Worm (Caenorhabditis elegans) whole organism, L1 larva: Measurements from ENCODE around the gene sprr-2.

ENCODE experiments used
- C34B4.2 ChIP-seq: sonication (generic microtip); optimal IDR thresholded peaks from 2 replicates; lab custom pipeline; 2017; ENCODE audit warnings: mild to moderate bottlenecking, missing genetic modification characterization, missing compliant biosample characterization
- F16B12.6 ChIP-seq: fragments of 150-350 bp; optimal IDR thresholded peaks from 2 replicates; lab custom pipeline; 2014; ENCODE audit warnings: missing biosample characterization, missing genetic modification characterization
- blmp-1 ChIP-seq: fragments of 150-350 bp; optimal IDR thresholded peaks from 2 replicates; lab custom pipeline; 2014; ENCODE audit warnings: missing biosample characterization, missing genetic modification characterization
- ceh-8 ChIP-seq: fragments of 200-800 bp; sonication (Bioruptor generic); optimal IDR thresholded peaks from 2 replicates; lab custom pipeline; 2018; ENCODE audit warnings: mild to moderate bottlenecking, missing genetic modification characterization, moderate library complexity, missing compliant biosample characterization
- ceh-82 ChIP-seq, 3 experiments: fragments of 150-350 bp in 1 of 3; sonication (generic microtip) in 2 of 3; optimal IDR thresholded peaks; 2 replicates each; lab custom pipeline; 2014 to 2017; ENCODE audit warnings: missing biosample characterization in 3 of 3, missing genetic modification characterization in 3 of 3
- ces-1 ChIP-seq: fragments of 150-350 bp; optimal IDR thresholded peaks from 2 replicates; lab custom pipeline; 2014; ENCODE audit warnings: missing biosample characterization, missing genetic modification reagents, missing genetic modification characterization
- dsc-1 ChIP-seq: sonication (generic microtip); optimal IDR thresholded peaks from 2 replicates; lab custom pipeline; 2016; ENCODE audit warnings: mild to moderate bottlenecking, missing genetic modification characterization, missing compliant biosample characterization
- egl-27 ChIP-seq, 2 experiments: fragments of 150-350 bp in 1 of 2; sonication (generic microtip); optimal IDR thresholded peaks; 3 replicates each; lab custom pipeline; 2017 to 2018; ENCODE audit warnings: missing biosample characterization in 2 of 2, missing genetic modification characterization in 2 of 2, missing genetic modification reagents in 2 of 2
- elt-2 ChIP-seq: sonication (generic microtip); optimal IDR thresholded peaks from 2 replicates; lab custom pipeline; 2016; ENCODE audit warnings: missing genetic modification characterization, mild to moderate bottlenecking, inconsistent platforms, missing compliant biosample characterization, missing genetic modification reagents
- ets-5 ChIP-seq: fragments of 200-800 bp; sonication (Bioruptor generic); IDR thresholded peaks from 2 replicates; pipeline ENCODE4 v1.3.6; 2022; ENCODE audit warnings: missing genetic modification characterization, missing compliant biosample characterization
- fkh-4 ChIP-seq: sonication (generic microtip); optimal IDR thresholded peaks from 2 replicates; lab custom pipeline; 2016; ENCODE audit warnings: missing compliant biosample characterization, missing genetic modification characterization, borderline replicate concordance
- fkh-8 ChIP-seq: sonication (generic microtip); optimal IDR thresholded peaks from 2 replicates; lab custom pipeline; 2016; ENCODE audit warnings: mild to moderate bottlenecking, missing genetic modification characterization, missing compliant biosample characterization
- fos-1 ChIP-seq: fragments of 150-350 bp; optimal IDR thresholded peaks from 2 replicates; lab custom pipeline; 2014; ENCODE audit warnings: missing biosample characterization, missing genetic modification characterization
- grh-1 ChIP-seq: fragments of 200-800 bp; sonication (Bioruptor generic); IDR thresholded peaks from 2 replicates; pipeline ENCODE4 v1.3.6; 2022; ENCODE audit warnings: missing genetic modification reagents, missing genetic modification characterization, missing compliant biosample characterization
- irx-1 ChIP-seq: sonication (generic microtip); optimal IDR thresholded peaks from 2 replicates; lab custom pipeline; 2016; ENCODE audit warnings: missing genetic modification characterization, missing compliant biosample characterization
- jun-1 ChIP-seq: fragments of 150-350 bp; optimal IDR thresholded peaks from 2 replicates; lab custom pipeline; 2014; ENCODE audit warnings: missing biosample characterization, missing genetic modification reagents, missing genetic modification characterization
- lin-14 ChIP-seq: fragments of 200-800 bp; sonication (Bioruptor generic); optimal IDR thresholded peaks from 2 replicates; lab custom pipeline; 2018; ENCODE audit warnings: mild to moderate bottlenecking, missing genetic modification characterization, moderate library complexity, missing compliant biosample characterization
- lin-15B ChIP-seq: fragments of 150-350 bp; sonication (generic microtip); optimal IDR thresholded peaks from 3 replicates; lab custom pipeline; 2014; ENCODE audit warnings: missing biosample characterization, missing genetic modification characterization
- lin-35 ChIP-seq, 2 experiments: fragments of 150-350 bp; optimal IDR thresholded peaks; 2 replicates each; lab custom pipeline; 2014; ENCODE audit warnings: missing biosample characterization in 2 of 2, missing genetic modification characterization in 2 of 2, missing genetic modification reagents in 2 of 2
- lir-3 ChIP-seq: sonication (generic microtip); optimal IDR thresholded peaks from 2 replicates; lab custom pipeline; 2016; ENCODE audit warnings: mild to moderate bottlenecking, missing genetic modification characterization, moderate library complexity, missing compliant biosample characterization; ENCODE audit not compliant: poor library complexity
- lsy-2 ChIP-seq, 2 experiments: fragments of 150-350 bp; optimal IDR thresholded peaks; 2 replicates each; lab custom pipeline; 2014; ENCODE audit warnings: missing biosample characterization in 2 of 2, missing genetic modification characterization in 2 of 2
- mef-2 ChIP-seq: fragments of 150-350 bp; optimal IDR thresholded peaks from 2 replicates; lab custom pipeline; 2014; ENCODE audit warnings: missing biosample characterization, missing genetic modification characterization
- mep-1 ChIP-seq: fragments of 150-350 bp; optimal IDR thresholded peaks from 2 replicates; lab custom pipeline; 2014; ENCODE audit warnings: missing biosample characterization, missing genetic modification characterization
- nhr-11 ChIP-seq: fragments of 150-350 bp; optimal IDR thresholded peaks from 2 replicates; lab custom pipeline; 2014; ENCODE audit warnings: missing biosample characterization, missing genetic modification characterization
- nhr-19 ChIP-seq: fragments of 200-800 bp; sonication (Bioruptor generic); conservative IDR thresholded peaks from 2 replicates; pipeline ENCODE4 v1.3.6; 2022; ENCODE audit warnings: missing genetic modification characterization, missing compliant biosample characterization
- nhr-20 ChIP-seq: sonication (generic microtip); optimal IDR thresholded peaks from 2 replicates; lab custom pipeline; 2016; ENCODE audit warnings: mild to moderate bottlenecking, missing genetic modification characterization, missing compliant biosample characterization
- nhr-237 ChIP-seq: fragments of 150-350 bp; optimal IDR thresholded peaks from 2 replicates; lab custom pipeline; 2014; ENCODE audit warnings: missing biosample characterization, missing genetic modification characterization
- nhr-28 ChIP-seq: fragments of 150-350 bp; optimal IDR thresholded peaks from 2 replicates; lab custom pipeline; 2014; ENCODE audit warnings: missing biosample characterization, missing genetic modification characterization
- nhr-47 ChIP-seq: sonication (generic microtip); optimal IDR thresholded peaks from 2 replicates; lab custom pipeline; 2016; ENCODE audit warnings: mild to moderate bottlenecking, missing genetic modification characterization, moderate library complexity, missing compliant biosample characterization
- nhr-71 ChIP-seq: sonication (generic microtip); optimal IDR thresholded peaks from 2 replicates; lab custom pipeline; 2016; ENCODE audit warnings: mild to moderate bottlenecking, missing genetic modification characterization, moderate library complexity, missing compliant biosample characterization
- nhr-76 ChIP-seq: sonication (generic microtip); optimal IDR thresholded peaks from 2 replicates; lab custom pipeline; 2017; ENCODE audit warnings: missing biosample characterization, missing genetic modification characterization
- nhr-84 ChIP-seq: sonication (generic microtip); optimal IDR thresholded peaks from 2 replicates; lab custom pipeline; 2017; ENCODE audit warnings: missing biosample characterization, missing genetic modification characterization
- nhr-85 ChIP-seq: sonication (generic microtip); peaks from one replicate; lab custom pipeline; 2016; ENCODE audit warnings: missing genetic modification characterization, inconsistent platforms, missing compliant biosample characterization
- pax-3 ChIP-seq: fragments of 200-800 bp; sonication (Bioruptor generic); optimal IDR thresholded peaks from 2 replicates; lab custom pipeline; 2018; ENCODE audit warnings: mild to moderate bottlenecking, missing genetic modification characterization, moderate library complexity, missing compliant biosample characterization
- pqm-1 ChIP-seq: sonication (generic microtip); optimal IDR thresholded peaks from 3 replicates; lab custom pipeline; 2017; ENCODE audit warnings: missing biosample characterization, missing genetic modification characterization
- snpc-4 ChIP-seq: fragments of 150-350 bp; optimal IDR thresholded peaks from 2 replicates; lab custom pipeline; 2014; ENCODE audit warnings: missing biosample characterization, missing genetic modification characterization
- snu-23 ChIP-seq: sonication (generic microtip); optimal IDR thresholded peaks from 2 replicates; lab custom pipeline; 2016; ENCODE audit warnings: missing genetic modification characterization, missing compliant biosample characterization
- sptf-1 ChIP-seq: fragments of 150-350 bp; optimal IDR thresholded peaks from 2 replicates; lab custom pipeline; 2014; ENCODE audit warnings: missing biosample characterization, missing genetic modification characterization
- sup-37 ChIP-seq: fragments of 200-800 bp; sonication (Bioruptor generic); optimal IDR thresholded peaks from 2 replicates; lab custom pipeline; 2018; ENCODE audit warnings: mild to moderate bottlenecking, missing genetic modification characterization, missing compliant biosample characterization
- tlp-1 ChIP-seq: fragments of 150-350 bp; optimal IDR thresholded peaks from 2 replicates; lab custom pipeline; 2014; ENCODE audit warnings: missing biosample characterization, missing genetic modification characterization
- unc-130 ChIP-seq: fragments of 150-350 bp; optimal IDR thresholded peaks from 2 replicates; lab custom pipeline; 2017; ENCODE audit warnings: missing biosample characterization, missing genetic modification characterization, inconsistent platforms
- unc-30 ChIP-seq: sonication (generic microtip); optimal IDR thresholded peaks from 2 replicates; lab custom pipeline; 2017; ENCODE audit warnings: missing biosample characterization, missing genetic modification characterization
- xbp-1 ChIP-seq: sonication (generic microtip); optimal IDR thresholded peaks from 2 replicates; lab custom pipeline; 2016; ENCODE audit warnings: missing genetic modification characterization, missing compliant biosample characterization
- zip-4 ChIP-seq: fragments of 200-800 bp; sonication (Bioruptor generic); optimal IDR thresholded peaks from 2 replicates; lab custom pipeline; 2018; ENCODE audit warnings: mild to moderate bottlenecking, missing genetic modification characterization, moderate library complexity, missing compliant biosample characterization

The sprr-2 gene

ce11 chrX:14793198-14793747 lies at the start of gene sprr-2:
Gene sprr-2, plus strand, starts transcription at chrX:14793445.
- TF ChIP-seq mef-2 (tag; lab: Kevin White, UChicago) (no peak), lir-3 (no peak), nhr-85 (peak; percentile 57), dsc-1 (tag; lab: Kevin White, UChicago) (peak; percentile 68), nhr-20 (tag; lab: Kevin White, UChicago) (no peak), C34B4.2 (no peak), nhr-71 (tag; lab: Kevin White, UChicago) (peak; percentile 16), elt-2 (tag; lab: Kevin White, UChicago) (peak; percentile 62), pax-3 (peak; percentile 60), irx-1 (no peak), F16B12.6 (tag; lab: Kevin White, UChicago) (no peak), nhr-11 (tag; lab: Kevin White, UChicago) (no peak), lsy-2 (tag; optimal IDR thresholded peaks at IDR 0.05; lab: Kevin White, UChicago) (no peak), unc-30 (tag; lab: Kevin White, UChicago) (no peak), nhr-19 (GFP tag; lab: Robert Waterston, UW) (0 out of 2 replicates have a peak, but pooled peaks have one; percentile 3)

DNA sequence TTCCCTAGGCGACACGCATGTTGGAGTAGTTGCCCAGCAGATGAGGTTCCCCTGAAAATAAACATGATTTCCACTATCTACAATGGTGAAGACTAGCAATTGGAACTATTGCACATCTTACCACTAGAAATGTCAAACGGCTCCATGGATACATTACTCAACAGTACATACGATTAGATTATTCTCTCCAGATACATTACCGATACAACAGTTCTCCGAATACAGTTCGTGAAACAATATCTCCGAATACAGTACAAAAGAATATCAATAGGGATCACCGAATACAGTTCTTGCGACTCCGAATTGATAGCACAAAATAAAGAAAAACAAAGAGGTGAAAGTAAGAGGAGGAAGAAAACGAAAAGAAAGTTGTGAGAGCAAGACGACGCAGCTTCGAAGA lies 49.5 kb upstream of the sprr-2 start, which contains the start of gene C05G5.7:
C05G5.7 (minus strand) TSS at position 1 of the 400 bp plus-strand sequence.
- TF ChIP-seq F16B12.6 (tag; lab: Kevin White, UChicago) = no peak
- no peak for TF ChIP-seq nhr-85
- TF ChIP-seq egl-27 (tag; optimal IDR thresholded peaks at IDR 0.05; lab: Kevin White, UChicago) = no peak
- TF ChIP-seq pax-3 = no peak
- TF ChIP-seq xbp-1 (tag; lab: Kevin White, UChicago) = no peak
- no peak for TF ChIP-seq ceh-8 (GFP tag; lab: Kevin White, UChicago)
- TF ChIP-seq ces-1 (GFP tag; lab: Kevin White, UChicago) = no peak
- no peak for TF ChIP-seq snu-23 (GFP tag; lab: Kevin White, UChicago)
- no peak for TF ChIP-seq nhr-28
- no peak for TF ChIP-seq mef-2 (tag; lab: Kevin White, UChicago)
- no peak for TF ChIP-seq nhr-20 (tag; lab: Kevin White, UChicago)
- no peak for TF ChIP-seq zip-4 (GFP tag; lab: Kevin White, UChicago)
- no peak for TF ChIP-seq nhr-47 (tag; lab: Kevin White, UChicago)
- no peak for TF ChIP-seq sup-37 (GFP tag; lab: Kevin White, UChicago)
- TF ChIP-seq lin-35 (GFP tag; optimal IDR thresholded peaks at IDR 0.05; lab: Kevin White, UChicago) = no peak
- TF ChIP-seq tlp-1 = no peak
- TF ChIP-seq nhr-237 = no peak
- TF ChIP-seq C34B4.2 = no peak

DNA sequence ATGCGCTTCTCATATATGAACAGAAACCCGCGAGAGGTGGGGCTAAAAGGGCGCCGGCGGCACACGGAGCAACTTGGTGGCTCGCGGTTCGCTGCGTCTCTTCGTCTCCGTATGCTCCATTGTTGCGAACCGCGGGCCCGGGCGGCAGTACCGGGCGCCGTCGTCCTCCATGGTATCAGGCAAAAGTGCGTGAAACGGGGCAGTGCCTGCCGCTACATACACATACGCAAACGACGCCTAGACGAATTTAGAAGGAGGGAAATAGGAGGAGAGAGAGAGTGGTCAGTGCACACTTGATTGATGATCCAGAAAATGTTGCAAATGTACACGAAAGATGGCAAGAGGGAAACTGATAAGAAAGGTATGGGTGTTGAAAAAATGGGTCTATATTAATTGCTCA lies 48.7 kb upstream of the sprr-2 start:
- TF ChIP-seq jun-1 (tag; lab: Kevin White, UChicago) (peak; percentile 47), unc-30 (tag; lab: Kevin White, UChicago) (no peak), nhr-71 (tag; lab: Kevin White, UChicago) (no peak), nhr-84 (tag; lab: Kevin White, UChicago) (no peak), nhr-20 (tag; lab: Kevin White, UChicago) (no peak), elt-2 (tag; lab: Kevin White, UChicago) (peak; percentile 32), lin-14 (peak; percentile 30), fkh-8 (tag; lab: Kevin White, UChicago) (no peak)

ce11 chrX:14745218-14745617 lies 48.0 kb upstream of the sprr-2 start:
- TF ChIP-seq blmp-1 (tag; lab: Kevin White, UChicago) = peak; percentile 44
- no peak for TF ChIP-seq elt-2 (tag; lab: Kevin White, UChicago)

- TF ChIP-seq unc-30 (tag; lab: Kevin White, UChicago) (no peak), ceh-82 (tag; optimal IDR thresholded peaks at IDR 0.05; lab: Kevin White, UChicago) (peak; percentile 77 to 94 (median 78)), fkh-4 (tag; lab: Kevin White, UChicago) (no peak), snpc-4 (peak; percentile 88), pax-3 (peak; percentile 59), fos-1 (tag; lab: Kevin White, UChicago) (peak; percentile 36), nhr-19 (GFP tag; lab: Robert Waterston, UW) (peak; percentile 74), blmp-1 (tag; lab: Kevin White, UChicago) (peak; percentile 85), ets-5 (GFP tag; lab: Robert Waterston, UW) (no peak), dsc-1 (tag; lab: Kevin White, UChicago) (peak; percentile 43), unc-130 (tag; lab: Kevin White, UChicago) (peak; percentile 75), nhr-11 (tag; lab: Kevin White, UChicago) (no peak), sptf-1 (tag; lab: Kevin White, UChicago) (no peak), lin-15B (tag; lab: Kevin White, UChicago) (peak; percentile 50), pqm-1 (tag; lab: Kevin White, UChicago) (no peak), xbp-1 (tag; lab: Kevin White, UChicago) (peak; percentile 82), grh-1 (GFP tag; lab: Robert Waterston, UW) (peak; percentile 54; the same call in 1 of the 2 replicates), mep-1 (tag; lab: Kevin White, UChicago) (peak; percentile 95), nhr-76 (tag; lab: Kevin White, UChicago) (no peak)
These were observed 46.3 kb upstream of the sprr-2 start, which contains the start of gene C05G5.2 for ce11 chrX:14746948-14747347. Gene C05G5.2, plus strand, starts transcription at chrX:14747303.
